Worm (Caenorhabditis elegans): ENCODE data around the gene T13C2.3.
A peak's percentile ranks its signal among the peaks of the same experiment; 100 is the strongest.

DNA sequence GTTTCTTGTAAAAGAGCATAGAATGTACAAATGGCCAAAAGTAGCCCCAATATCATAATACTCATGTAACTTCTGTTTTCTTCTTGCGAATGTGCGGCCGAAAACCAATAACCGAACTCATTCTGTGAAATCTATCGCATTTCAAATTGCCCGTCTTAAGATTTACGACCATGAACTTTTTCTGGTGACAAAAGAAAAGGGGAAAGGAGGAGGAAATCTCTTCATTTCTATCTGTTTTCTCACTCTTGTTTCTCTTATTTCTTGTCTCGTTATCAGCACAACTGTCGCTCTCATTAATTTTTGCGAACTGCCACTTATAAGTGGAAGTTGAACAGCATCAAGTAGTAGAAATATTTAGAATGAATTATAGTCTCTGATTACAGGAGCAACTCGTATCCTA, 52.1 kb downstream of the T13C2.3 start:
- TF ChIP-seq snpc-4 (tag; optimal IDR thresholded peaks at IDR 0.05) (no peak), lsy-2 (tag; optimal IDR thresholded peaks at IDR 0.05) (peak in 1 of 2 experiments; percentile 28), nhr-129 (tag; optimal IDR thresholded peaks at IDR 0.05) (peak; percentile 49), blmp-1 (tag; optimal IDR thresholded peaks at IDR 0.05; ENCODE audit: insufficient read depth) (peak; percentile 89), ztf-11 (tag; optimal IDR thresholded peaks at IDR 0.05) (no peak), nhr-10 (tag; optimal IDR thresholded peaks at IDR 0.05) (no peak), unc-62 (GFP tag; optimal IDR thresholded peaks at IDR 0.05) (no peak), elt-3 (tag; optimal IDR thresholded peaks at IDR 0.05) (no peak), egl-27 (tag; optimal IDR thresholded peaks at IDR 0.05) (peak; percentile 87), R02D3.7 (tag; optimal IDR thresholded peaks at IDR 0.05) (no peak), peb-1 (tag; optimal IDR thresholded peaks at IDR 0.05) (no peak), nhr-12 (tag; optimal IDR thresholded peaks at IDR 0.05) (no peak), mab-5 (tag; optimal IDR thresholded peaks at IDR 0.05) (peak; percentile 39), ceh-82 (tag; optimal IDR thresholded peaks at IDR 0.05) (no peak)

All from whole organism, L2 larva.